Worm (Caenorhabditis elegans): ENCODE measurements around the gene T10H9.8.

DNA sequence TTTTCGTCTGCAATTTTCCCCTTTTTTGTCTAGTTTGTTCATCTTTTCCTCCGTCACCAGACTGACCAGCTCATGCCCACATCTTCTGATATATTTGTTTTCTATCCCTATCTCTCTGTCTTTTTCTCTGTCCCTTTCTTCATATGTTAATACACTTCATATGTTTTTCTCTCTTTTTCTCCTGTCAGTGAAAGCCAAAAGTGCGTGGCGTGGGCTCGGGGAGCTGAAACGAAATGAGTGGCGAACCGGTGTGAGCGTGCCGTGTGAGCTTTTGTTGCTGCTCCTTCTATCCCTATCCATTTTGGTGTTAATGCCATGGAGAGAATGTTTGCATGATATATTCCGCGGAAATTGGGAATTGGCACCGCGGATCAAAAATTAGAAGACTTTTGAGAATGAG is 20.3 kb upstream of the T10H9.8 start:
- TF ChIP-seq F13C5.2 (tag; optimal IDR thresholded peaks at IDR 0.05) (no peak), hnd-1 (tag; optimal IDR thresholded peaks at IDR 0.05) (no peak), ceh-13 (GFP tag; optimal IDR thresholded peaks at IDR 0.05) (no peak), hmbx-1 (tag; optimal IDR thresholded peaks at IDR 0.05) (no peak), sea-1 (GFP tag; conservative IDR thresholded peaks at IDR 0.05) (no peak), ama-1 (optimal IDR thresholded peaks at IDR 0.05) (no peak), tbx-37 (GFP tag; conservative IDR thresholded peaks at IDR 0.05) (no peak), aly-1 (tag; optimal IDR thresholded peaks at IDR 0.05) (no peak), hmg-4 (GFP tag; optimal IDR thresholded peaks at IDR 0.05) (no peak), B0310.2 (tag; optimal IDR thresholded peaks at IDR 0.05) (no peak), tra-4 (tag; optimal IDR thresholded peaks at IDR 0.05) (no peak), tbx-11 (GFP tag; IDR thresholded peaks at IDR 0.05) (no peak)
